Fruit fly (Drosophila melanogaster) Kc167 (cell line): Measurements from ENCODE around the gene CG15406.

Experiments
- h ChIP-seq: fragments of >200 bp; optimal IDR thresholded peaks from 3 replicates; lab custom pipeline; 2018; ENCODE audit warnings: missing external identifiers
- psq ChIP-seq: fragments of >200 bp; optimal IDR thresholded peaks from 2 replicates; lab custom pipeline; 2017; ENCODE audit warnings: missing external identifiers

dm6 chr2L:3278786-3279185, 30.2 kb upstream of the CG15406 start:
- no peak for TF ChIP-seq psq
- no peak for TF ChIP-seq h (lab: Kevin White, UChicago)
